Fruit fly (Drosophila melanogaster) whole organism, adult: ENCODE results near the gene orion.

Experiments used
- CG11617 ChIP-seq: fragments of 200-800 bp; sonication (Bioruptor generic); optimal IDR thresholded peaks from 2 replicates; lab custom pipeline; 2017; ENCODE audit warnings: mild to moderate bottlenecking, missing biosample characterization, missing genetic modification reagents, missing genetic modification characterization
- CG1620 ChIP-seq: fragments of 200-800 bp; sonication (Bioruptor generic); optimal IDR thresholded peaks from 2 replicates; lab custom pipeline; 2016; ENCODE audit warnings: missing biosample characterization, missing genetic modification characterization
- CG5204 ChIP-seq: fragments of 200-800 bp; sonication (Bioruptor generic); optimal IDR thresholded peaks from 2 replicates; lab custom pipeline; 2016; ENCODE audit warnings: missing biosample characterization, missing genetic modification characterization
- CG7045 ChIP-seq: fragments of 200-800 bp; sonication (Bioruptor generic); optimal IDR thresholded peaks from 2 replicates; lab custom pipeline; 2017; ENCODE audit warnings: missing biosample characterization, mild to moderate bottlenecking, missing genetic modification characterization
- CG7101 ChIP-seq: fragments of 200-800 bp; sonication (Bioruptor generic); optimal IDR thresholded peaks from 2 replicates; lab custom pipeline; 2018; ENCODE audit warnings: missing biosample characterization, mild to moderate bottlenecking, missing genetic modification characterization, moderate library complexity
- Hr96 ChIP-seq: fragments of 200-800 bp; sonication (Bioruptor generic); optimal IDR thresholded peaks from 2 replicates; lab custom pipeline; 2016; ENCODE audit warnings: missing biosample characterization, missing genetic modification characterization
- bab1 ChIP-seq: fragments of 200-800 bp; sonication (Bioruptor generic); optimal IDR thresholded peaks from 3 replicates; lab custom pipeline; 2019; ENCODE audit warnings: missing biosample characterization, mild to moderate bottlenecking, missing genetic modification characterization, moderate library complexity
- cic ChIP-seq: fragments of 200-800 bp; sonication (Bioruptor generic); optimal IDR thresholded peaks from 2 replicates; lab custom pipeline; 2017; ENCODE audit warnings: missing biosample characterization, mild to moderate bottlenecking, missing genetic modification characterization, moderate library complexity
- cnc ChIP-seq, 2 experiments: fragments of >200 bp; optimal IDR thresholded peaks; 2 replicates each; lab custom pipeline; 2017
- kay ChIP-seq: fragments of 200-800 bp; sonication (Bioruptor generic); peaks from one replicate; lab custom pipeline; 2016; ENCODE audit warnings: missing biosample characterization, missing genetic modification characterization, borderline replicate concordance
- ovo ChIP-seq: fragments of 200-800 bp; sonication (Bioruptor generic); optimal IDR thresholded peaks from 2 replicates; lab custom pipeline; 2016; ENCODE audit warnings: missing biosample characterization, missing genetic modification characterization
- tj ChIP-seq: fragments of 200-800 bp; sonication (Bioruptor generic); optimal IDR thresholded peaks from 3 replicates; lab custom pipeline; 2017; ENCODE audit warnings: missing biosample characterization, mild to moderate bottlenecking, missing genetic modification characterization, moderate library complexity

- TF ChIP-seq ovo (no peak), cnc (optimal IDR thresholded peaks at IDR 0.05; lab: Kevin White, UChicago) (no peak), CG11617 (GFP tag; lab: Kevin White, UChicago) (no peak), bab1 (no peak), Hr96 (GFP tag; lab: Kevin White, UChicago) (no peak), tj (GFP tag; lab: Kevin White, UChicago) (no peak), CG7045 (GFP tag; lab: Kevin White, UChicago) (no peak), CG1620 (GFP tag; lab: Kevin White, UChicago) (no peak), kay (GFP tag; lab: Kevin White, UChicago) (no peak), CG5204 (GFP tag; lab: Kevin White, UChicago) (no peak), CG7101 (tag; lab: Kevin White, UChicago) (no peak), cic (GFP tag; lab: Kevin White, UChicago) (no peak)
These were observed 48.6 kb upstream of the orion start, which contains the start of gene Tbh for dm6 chrX:7995171-7995747.
